Worm (Caenorhabditis elegans) whole organism, midembryonic: Measurements from ENCODE around the gene clec-127.

ENCODE experiments used
- cog-1 ChIP-seq: sonication (generic microtip); optimal IDR thresholded peaks from 2 replicates; lab custom pipeline; 2016; ENCODE audit warnings: missing genetic modification characterization, missing compliant biosample characterization
- flt-1 ChIP-seq: fragments of 200-800 bp; sonication (Bioruptor generic); IDR thresholded peaks from 2 replicates; pipeline ENCODE4 v1.3.6; 2022; ENCODE audit warnings: missing genetic modification characterization, missing compliant biosample characterization
- ref-1 ChIP-seq: fragments of 200-800 bp; sonication (Bioruptor generic); conservative IDR thresholded peaks from 2 replicates; pipeline ENCODE4 v1.3.6; 2022; ENCODE audit warnings: missing genetic modification reagents, missing genetic modification characterization, missing compliant biosample characterization

DNA sequence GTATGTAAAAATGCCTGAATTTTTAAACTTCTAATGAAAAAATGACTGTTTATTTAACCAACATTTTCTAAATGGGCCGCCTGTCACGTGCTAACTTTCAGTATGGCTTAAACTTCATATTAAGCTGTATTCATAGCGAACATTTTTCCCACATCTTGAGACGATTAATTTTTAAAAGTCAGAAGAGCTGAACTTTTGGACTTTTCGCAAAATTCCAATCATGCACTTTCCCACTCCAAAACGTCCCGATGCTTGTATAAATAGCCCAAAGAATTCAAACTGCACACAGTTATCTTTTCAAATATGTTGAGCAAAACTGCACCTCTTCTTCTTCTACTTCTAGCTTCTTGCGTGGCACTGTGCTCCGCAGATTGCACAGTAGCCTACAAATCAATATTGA lies 7.7 kb upstream of the clec-127 start, which contains the start of gene clec-132:
- TF ChIP-seq cog-1 (no peak), flt-1 (no peak), ref-1 (GFP tag; lab: Robert Waterston, UW) (no peak)
